Worm (Caenorhabditis elegans) whole organism, midembryonic: ENCODE results near the gene F54H5.2.

Experiments
- T22C8.4 ChIP-seq: fragments of 200-800 bp; sonication (Bioruptor generic); IDR thresholded peaks from 2 replicates; pipeline ENCODE4 v1.3.6; 2022; ENCODE audit warnings: missing genetic modification characterization, missing compliant biosample characterization
- cog-1 ChIP-seq: sonication (generic microtip); optimal IDR thresholded peaks from 2 replicates; lab custom pipeline; 2016; ENCODE audit warnings: missing genetic modification characterization, missing compliant biosample characterization
- klf-2 ChIP-seq: fragments of 200-800 bp; sonication (Bioruptor generic); conservative IDR thresholded peaks from 2 replicates; pipeline ENCODE4 v1.3.6; 2022; ENCODE audit warnings: missing genetic modification reagents, missing genetic modification characterization, missing compliant biosample characterization
- med-1 ChIP-seq: sonication (generic microtip); optimal IDR thresholded peaks from 2 replicates; lab custom pipeline; 2017; ENCODE audit warnings: missing genetic modification characterization, mild to moderate bottlenecking, missing compliant biosample characterization, antibody characterized with exemption, missing genetic modification reagents; ENCODE audit not compliant: insufficient read depth
- ref-1 ChIP-seq: fragments of 200-800 bp; sonication (Bioruptor generic); conservative IDR thresholded peaks from 2 replicates; pipeline ENCODE4 v1.3.6; 2022; ENCODE audit warnings: missing genetic modification reagents, missing genetic modification characterization, missing compliant biosample characterization
- tab-1 ChIP-seq: fragments of 200-800 bp; sonication (Bioruptor generic); IDR thresholded peaks from 2 replicates; pipeline ENCODE4 v1.3.6; 2022; ENCODE audit warnings: missing genetic modification characterization, missing compliant biosample characterization
- ztf-23 ChIP-seq: fragments of 200-800 bp; sonication (Bioruptor generic); IDR thresholded peaks from 2 replicates; pipeline ENCODE4 v1.3.6; 2022; ENCODE audit warnings: missing genetic modification reagents, missing genetic modification characterization, missing compliant biosample characterization

DNA sequence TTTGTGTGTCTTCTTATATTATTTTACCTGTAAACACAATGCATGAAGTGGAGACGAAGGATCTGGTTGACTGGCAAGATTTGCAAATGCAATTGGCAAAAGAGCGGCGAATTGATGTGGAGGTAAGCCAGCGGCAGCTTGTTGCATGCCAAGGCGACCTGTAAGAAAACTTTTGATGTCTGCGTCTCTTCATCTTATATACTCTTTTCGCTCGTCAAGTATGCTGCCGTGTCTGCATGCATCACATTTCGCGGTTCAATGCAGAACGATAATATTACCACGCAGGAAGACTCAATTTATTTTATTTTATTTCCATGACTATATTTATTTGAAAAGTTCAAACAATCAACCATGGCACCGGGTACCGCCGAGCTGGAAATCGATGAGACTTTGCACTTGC is 26.3 kb upstream of the F54H5.2 start, which contains the start of gene vps-33.2:
- no peak for TF ChIP-seq tab-1 (GFP tag; lab: Robert Waterston, UW)
- TF ChIP-seq cog-1 (tag; lab: Kevin White, UChicago), result no peak
- no peak for TF ChIP-seq klf-2 (GFP tag; lab: Robert Waterston, UW)
- TF ChIP-seq ref-1, result no peak
- no peak for TF ChIP-seq med-1
- TF ChIP-seq ztf-23 (GFP tag; lab: Robert Waterston, UW), result peak; percentile 75
- TF ChIP-seq T22C8.4 (GFP tag; lab: Robert Waterston, UW), result no peak
